2 worm cellular contexts compared by ENCODE assay signal in the genomic region with DNA sequence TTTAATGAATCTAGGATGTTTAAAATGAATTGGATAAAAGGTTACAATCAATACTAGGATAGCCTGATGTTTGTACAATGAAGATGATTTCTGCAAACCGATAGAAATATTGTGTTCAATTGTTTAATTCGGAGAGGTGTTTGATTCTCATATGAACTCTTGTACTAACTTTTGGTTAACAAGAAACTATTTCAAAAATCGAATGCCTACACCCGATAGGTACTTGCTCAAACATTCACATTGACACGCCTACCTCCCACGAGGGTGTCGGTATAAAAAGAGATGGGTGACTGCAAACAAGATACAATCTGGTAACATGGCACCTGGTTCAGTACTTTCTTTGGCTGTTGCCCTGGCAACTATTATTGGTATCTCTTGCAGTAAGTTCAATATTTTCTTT.
TF ChIP-seq lines count a peak whose summit lies in the region.

Gene gpx-3, plus strand, starts transcription at position 301 of the 400 bp plus-strand sequence.

TF ChIP-seq in whole organism, L3 larva, 47 proteins besides CTCF, POLR2A, EP300 and RAD21:
- TF ChIP-seq mml-1 (tag; optimal IDR thresholded peaks at IDR 0.05; lab: Kevin White, UChicago) (no peak), eor-1 (tag; optimal IDR thresholded peaks at IDR 0.05; lab: Kevin White, UChicago) (no peak), pha-4 (tag; optimal IDR thresholded peaks at IDR 0.05; lab: Kevin White, UChicago) (peak; percentile 2)

TF ChIP-seq in whole organism, L4 larva, 104 proteins besides CTCF, POLR2A, EP300 and RAD21:
- TF ChIP-seq aha-1 (tag; lab: Kevin White, UChicago) (peak; percentile 15), snpc-4 (tag; optimal IDR thresholded peaks at IDR 0.05; lab: Kevin White, UChicago) (no peak)

Comparison
In these comparisons a context has a peak if more than half of its experiments do, and no peak if none do; other contexts are left out.
1. Of the 28 proteins assayed by ChIP-seq in both whole organism, L4 larva and whole organism, L3 larva: peak only in whole organism, L4 larva: none; only in whole organism, L3 larva: pha-4; in both: none; in neither: 27.